Worm (Caenorhabditis elegans) whole organism, L2 larva: ENCODE data around the gene C25H3.16.

ENCODE experiments used
- C34F6.9 ChIP-seq: fragments of 150-350 bp; optimal IDR thresholded peaks from 2 replicates; lab custom pipeline; 2014; ENCODE audit warnings: missing biosample characterization, missing genetic modification characterization
- F13H6.1 ChIP-seq: sonication (generic microtip); optimal IDR thresholded peaks from 2 replicates; lab custom pipeline; 2016; ENCODE audit warnings: missing genetic modification characterization, missing compliant biosample characterization
- R02D3.7 ChIP-seq: fragments of 150-350 bp; optimal IDR thresholded peaks from 2 replicates; lab custom pipeline; 2014; ENCODE audit warnings: missing biosample characterization, missing genetic modification characterization
- Y55F3AM.14 ChIP-seq: fragments of 200-800 bp; sonication (Bioruptor generic); optimal IDR thresholded peaks from 2 replicates; lab custom pipeline; 2018; ENCODE audit warnings: mild to moderate bottlenecking, missing genetic modification characterization, missing compliant biosample characterization
- ZK546.5 ChIP-seq: sonication (generic microtip); optimal IDR thresholded peaks from 2 replicates; lab custom pipeline; 2017; ENCODE audit warnings: missing biosample characterization, missing genetic modification characterization
- alr-1 ChIP-seq: fragments of 150-350 bp; optimal IDR thresholded peaks from 2 replicates; lab custom pipeline; 2014; ENCODE audit warnings: missing biosample characterization, missing genetic modification characterization
- aly-2 ChIP-seq: fragments of 150-350 bp; optimal IDR thresholded peaks from 2 replicates; lab custom pipeline; 2014; ENCODE audit warnings: missing biosample characterization, missing genetic modification characterization
- ama-1 ChIP-seq: fragments of 150-350 bp; optimal IDR thresholded peaks from 2 replicates; lab custom pipeline; 2018; ENCODE audit warnings: inconsistent platforms
- blmp-1 ChIP-seq: sonication (generic microtip); optimal IDR thresholded peaks from 2 replicates; lab custom pipeline; 2017; ENCODE audit warnings: missing genetic modification characterization, mild to moderate bottlenecking, missing compliant biosample characterization, antibody characterized with exemption, moderate library complexity; ENCODE audit not compliant: insufficient read depth
- ceh-16 ChIP-seq: fragments of 150-350 bp; optimal IDR thresholded peaks from 2 replicates; lab custom pipeline; 2014; ENCODE audit warnings: missing biosample characterization, missing genetic modification characterization
- ceh-82 ChIP-seq: fragments of 150-350 bp; optimal IDR thresholded peaks from 2 replicates; lab custom pipeline; 2014; ENCODE audit warnings: missing biosample characterization, missing genetic modification characterization
- crh-2 ChIP-seq: sonication (generic microtip); optimal IDR thresholded peaks from 2 replicates; lab custom pipeline; 2017; ENCODE audit warnings: missing biosample characterization, missing genetic modification characterization
- dmd-4 ChIP-seq: sonication (generic microtip); optimal IDR thresholded peaks from 2 replicates; lab custom pipeline; 2017; ENCODE audit warnings: missing biosample characterization, missing genetic modification characterization
- egl-27 ChIP-seq: sonication (generic microtip); optimal IDR thresholded peaks from 3 replicates; lab custom pipeline; 2017; ENCODE audit warnings: missing biosample characterization, missing genetic modification reagents, missing genetic modification characterization
- elt-1 ChIP-seq: fragments of 150-350 bp; optimal IDR thresholded peaks from 2 replicates; lab custom pipeline; 2014; ENCODE audit warnings: missing biosample characterization, missing genetic modification characterization
- elt-3 ChIP-seq: sonication (generic microtip); optimal IDR thresholded peaks from 2 replicates; lab custom pipeline; 2017; ENCODE audit warnings: missing biosample characterization, missing genetic modification characterization
- fos-1 ChIP-seq: fragments of 150-350 bp; optimal IDR thresholded peaks from 2 replicates; lab custom pipeline; 2014; ENCODE audit warnings: missing biosample characterization, missing genetic modification characterization
- gmeb-1 ChIP-seq: fragments of 150-350 bp; optimal IDR thresholded peaks from 2 replicates; lab custom pipeline; 2014; ENCODE audit warnings: missing biosample characterization, missing genetic modification characterization
- lin-11 ChIP-seq: fragments of 150-350 bp; sonication (generic microtip); optimal IDR thresholded peaks from 2 replicates; lab custom pipeline; 2014; ENCODE audit warnings: missing biosample characterization, missing genetic modification characterization, inconsistent platforms, mixed read lengths
- lin-13 ChIP-seq: fragments of 150-350 bp; optimal IDR thresholded peaks from 2 replicates; lab custom pipeline; 2014; ENCODE audit warnings: missing biosample characterization, missing genetic modification reagents, missing genetic modification characterization
- lin-39 ChIP-seq: fragments of 150-350 bp; optimal IDR thresholded peaks from 2 replicates; lab custom pipeline; 2014; ENCODE audit warnings: missing biosample characterization, missing genetic modification reagents, missing genetic modification characterization
- lsy-2 ChIP-seq, 2 experiments: fragments of 150-350 bp in 1 of 2; sonication (generic microtip) in 1 of 2; optimal IDR thresholded peaks; 2 replicates each; lab custom pipeline; 2014 to 2017; ENCODE audit warnings: missing biosample characterization in 2 of 2, missing genetic modification characterization in 2 of 2
- mab-5 ChIP-seq: fragments of 150-350 bp; optimal IDR thresholded peaks from 2 replicates; lab custom pipeline; 2014; ENCODE audit warnings: missing biosample characterization, missing genetic modification characterization
- mbf-1 ChIP-seq: sonication (generic microtip); optimal IDR thresholded peaks from 2 replicates; lab custom pipeline; 2017; ENCODE audit warnings: missing biosample characterization, missing genetic modification characterization
- mdl-1 ChIP-seq, 2 experiments: fragments of 150-350 bp in 1 of 2; sonication (generic microtip) in 1 of 2; optimal IDR thresholded peaks; 2 replicates each; lab custom pipeline; 2017; ENCODE audit warnings: missing biosample characterization in 2 of 2, missing genetic modification characterization in 2 of 2
- nhr-10 ChIP-seq: sonication (generic microtip); optimal IDR thresholded peaks from 2 replicates; lab custom pipeline; 2017; ENCODE audit warnings: missing biosample characterization, missing genetic modification characterization
- nhr-11 ChIP-seq: fragments of 150-350 bp; optimal IDR thresholded peaks from 2 replicates; lab custom pipeline; 2014; ENCODE audit warnings: missing biosample characterization, missing genetic modification characterization
- nhr-12 ChIP-seq: fragments of 150-350 bp; optimal IDR thresholded peaks from 2 replicates; lab custom pipeline; 2014; ENCODE audit warnings: missing biosample characterization, missing genetic modification characterization
- nhr-129 ChIP-seq: fragments of 150-350 bp; optimal IDR thresholded peaks from 2 replicates; lab custom pipeline; 2014; ENCODE audit warnings: missing biosample characterization, missing genetic modification characterization
- nhr-21 ChIP-seq: fragments of 150-350 bp; optimal IDR thresholded peaks from 2 replicates; lab custom pipeline; 2014; ENCODE audit warnings: missing biosample characterization, missing genetic modification characterization
- nhr-23 ChIP-seq: fragments of 150-350 bp; optimal IDR thresholded peaks from 2 replicates; lab custom pipeline; 2014; ENCODE audit warnings: missing biosample characterization, missing genetic modification reagents, missing genetic modification characterization
- nhr-237 ChIP-seq: fragments of 150-350 bp; optimal IDR thresholded peaks from 2 replicates; lab custom pipeline; 2014; ENCODE audit warnings: missing biosample characterization, missing genetic modification characterization
- nhr-25 ChIP-seq: fragments of 150-350 bp; sonication (generic microtip); optimal IDR thresholded peaks from 3 replicates; lab custom pipeline; 2014; ENCODE audit warnings: missing biosample characterization, missing genetic modification characterization
- nhr-6 ChIP-seq: fragments of 150-350 bp; optimal IDR thresholded peaks from 2 replicates; lab custom pipeline; 2014; ENCODE audit warnings: missing biosample characterization, missing genetic modification characterization
- nhr-77 ChIP-seq: fragments of 150-350 bp; optimal IDR thresholded peaks from 2 replicates; lab custom pipeline; 2014; ENCODE audit warnings: missing biosample characterization, missing genetic modification characterization
- peb-1 ChIP-seq: fragments of 150-350 bp; optimal IDR thresholded peaks from 2 replicates; lab custom pipeline; 2014; ENCODE audit warnings: missing biosample characterization, missing genetic modification characterization
- sem-4 ChIP-seq: fragments of 150-350 bp; optimal IDR thresholded peaks from 2 replicates; lab custom pipeline; 2014; ENCODE audit warnings: missing biosample characterization, missing genetic modification reagents, missing genetic modification characterization
- skn-1 ChIP-seq: sonication (generic microtip); optimal IDR thresholded peaks from 2 replicates; lab custom pipeline; 2017; ENCODE audit warnings: missing biosample characterization, missing genetic modification characterization
- sma-3 ChIP-seq: sonication (generic microtip); optimal IDR thresholded peaks from 2 replicates; lab custom pipeline; 2016; ENCODE audit warnings: missing genetic modification reagents, missing genetic modification characterization, missing compliant biosample characterization
- sma-9 ChIP-seq, 2 experiments: fragments of 150-350 bp in 1 of 2; sonication (generic microtip) in 1 of 2; optimal IDR thresholded peaks; 2 replicates each; lab custom pipeline; 2014 to 2016; ENCODE audit warnings: missing genetic modification characterization in 2 of 2, mild to moderate bottlenecking in 1 of 2, missing biosample characterization in 1 of 2, missing compliant biosample characterization in 1 of 2, missing genetic modification reagents in 1 of 2, moderate library complexity in 1 of 2
- snpc-4 ChIP-seq: fragments of 150-350 bp; optimal IDR thresholded peaks from 2 replicates; lab custom pipeline; 2014; ENCODE audit warnings: missing biosample characterization, missing genetic modification characterization
- unc-39 ChIP-seq: fragments of 150-350 bp; optimal IDR thresholded peaks from 2 replicates; lab custom pipeline; 2014; ENCODE audit warnings: missing biosample characterization, missing genetic modification characterization
- unc-55 ChIP-seq: fragments of 150-350 bp; sonication (generic microtip); optimal IDR thresholded peaks from 3 replicates; lab custom pipeline; 2014; ENCODE audit warnings: missing biosample characterization, missing genetic modification reagents, missing genetic modification characterization
- unc-62 ChIP-seq: fragments of 150-350 bp; optimal IDR thresholded peaks from 2 replicates; lab custom pipeline; 2014; ENCODE audit warnings: missing biosample characterization, missing genetic modification reagents, missing genetic modification characterization
- zag-1 ChIP-seq: fragments of 150-350 bp; optimal IDR thresholded peaks from 2 replicates; lab custom pipeline; 2014; ENCODE audit warnings: missing biosample characterization, missing genetic modification characterization
- ztf-1 ChIP-seq: fragments of 200-800 bp; sonication (Bioruptor generic); conservative IDR thresholded peaks from 2 replicates; pipeline ENCODE4 v1.3.6; 2022; ENCODE audit warnings: missing genetic modification characterization, missing compliant biosample characterization
- ztf-11 ChIP-seq: sonication (generic microtip); optimal IDR thresholded peaks from 2 replicates; lab custom pipeline; 2017; ENCODE audit warnings: missing biosample characterization, missing genetic modification characterization
- ztf-4 ChIP-seq: fragments of 150-350 bp; optimal IDR thresholded peaks from 2 replicates; lab custom pipeline; 2014; ENCODE audit warnings: missing biosample characterization, missing genetic modification characterization

C25H3.16 gene

DNA sequence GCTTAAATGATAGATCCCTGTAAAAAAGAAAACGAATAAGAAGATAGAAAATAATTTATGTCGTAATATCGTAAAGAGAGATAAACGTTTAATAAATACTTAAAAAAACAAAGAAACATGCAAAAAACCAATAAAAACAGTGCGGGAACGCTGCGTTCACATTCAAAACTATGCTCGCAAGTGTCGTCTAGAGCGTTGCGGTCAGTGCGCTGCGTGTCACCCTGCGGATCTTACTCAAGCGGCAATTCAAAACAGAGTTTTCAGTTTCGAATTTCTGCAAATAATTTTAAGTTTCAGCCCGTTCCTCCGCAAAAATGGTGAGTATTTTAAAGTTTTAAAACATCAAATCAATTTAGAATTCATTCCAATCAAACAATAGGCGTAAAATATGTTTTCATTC lies 48.7 kb downstream of the C25H3.16 start, which contains the start of the genes tiar-1 and lelo-4:
Gene tiar-1, minus strand, starts transcription at position 17 of the 400 bp plus-strand sequence.
Gene lelo-4, plus strand, starts transcription at position 118 of the 400 bp plus-strand sequence.
- peak; percentile 89 for TF ChIP-seq unc-55 (GFP tag; lab: Kevin White, UChicago)
- TF ChIP-seq F13H6.1 (tag; lab: Kevin White, UChicago) = peak; percentile 38
- TF ChIP-seq mab-5 (tag; lab: Kevin White, UChicago) = no peak
- TF ChIP-seq C34F6.9 (tag; lab: Kevin White, UChicago) = peak; percentile 84
- no peak for TF ChIP-seq ztf-1 (GFP tag; lab: Robert Waterston, UW)
- TF ChIP-seq elt-3 (tag; lab: Kevin White, UChicago) = no peak
- TF ChIP-seq sma-3 (GFP tag; lab: Kevin White, UChicago) = peak; percentile 53
- no peak for TF ChIP-seq mdl-1 (tag; optimal IDR thresholded peaks at IDR 0.05; lab: Kevin White, UChicago)
- no peak for TF ChIP-seq nhr-6 (tag; lab: Kevin White, UChicago)
- TF ChIP-seq ZK546.5 = peak; percentile 86
- TF ChIP-seq blmp-1 = no peak
- peak; percentile 57 for TF ChIP-seq ztf-4 (tag; lab: Kevin White, UChicago)
- no peak for TF ChIP-seq aly-2 (tag; lab: Kevin White, UChicago)
- peak; percentile 52 for TF ChIP-seq lin-13 (GFP tag; lab: Kevin White, UChicago)
- no peak for TF ChIP-seq nhr-11
- TF ChIP-seq nhr-23 (tag; lab: Kevin White, UChicago) = no peak
- TF ChIP-seq skn-1 (tag; lab: Kevin White, UChicago) = no peak
- peak; percentile 84 for TF ChIP-seq gmeb-1
- TF ChIP-seq nhr-25 (tag; lab: Kevin White, UChicago) = peak; percentile 63
- no peak for TF ChIP-seq unc-39
- TF ChIP-seq ztf-11 (tag; lab: Kevin White, UChicago) = no peak
- no peak for TF ChIP-seq elt-1 (tag; lab: Kevin White, UChicago)
- TF ChIP-seq R02D3.7 (tag; lab: Kevin White, UChicago) = no peak
- TF ChIP-seq unc-62 = no peak
- TF ChIP-seq egl-27 (tag; lab: Kevin White, UChicago) = no peak
- TF ChIP-seq lin-39 = no peak
- no peak for TF ChIP-seq peb-1 (tag; lab: Kevin White, UChicago)
- no peak for TF ChIP-seq dmd-4
- peak; percentile 76 for TF ChIP-seq lin-11 (tag; lab: Kevin White, UChicago)
- TF ChIP-seq nhr-237 = no peak
- no peak for TF ChIP-seq nhr-10 (tag; lab: Kevin White, UChicago)
- no peak for TF ChIP-seq nhr-12 (tag; lab: Kevin White, UChicago)
- TF ChIP-seq Y55F3AM.14 (GFP tag; lab: Kevin White, UChicago) = no peak
- no peak for TF ChIP-seq alr-1 (tag; lab: Kevin White, UChicago)
- TF ChIP-seq ceh-82 (tag; lab: Kevin White, UChicago) = no peak
- peak; percentile 7 to 84 for TF ChIP-seq lsy-2 (tag; optimal IDR thresholded peaks at IDR 0.05; lab: Kevin White, UChicago)
- TF ChIP-seq nhr-21 (tag; lab: Kevin White, UChicago) = peak; percentile 8
- peak; percentile 52 for TF ChIP-seq sma-9 (GFP tag; optimal IDR thresholded peaks at IDR 0.05; lab: Kevin White, UChicago)
- TF ChIP-seq sma-9 (tag; optimal IDR thresholded peaks at IDR 0.05; lab: Kevin White, UChicago) = no peak
- peak; percentile 76 for TF ChIP-seq nhr-129 (tag; lab: Kevin White, UChicago)
- TF ChIP-seq crh-2 = peak; percentile 86
- TF ChIP-seq fos-1 (tag; lab: Kevin White, UChicago) = peak; percentile 24
- no peak for TF ChIP-seq zag-1 (tag; lab: Kevin White, UChicago)
- no peak for TF ChIP-seq nhr-77 (tag; lab: Kevin White, UChicago)
- peak; percentile 72 for TF ChIP-seq snpc-4 (tag; lab: Kevin White, UChicago)
- TF ChIP-seq ama-1 (lab: Kevin White, UChicago) = peak; percentile 34
- TF ChIP-seq mbf-1 = no peak
- TF ChIP-seq sem-4 (tag; lab: Kevin White, UChicago) = peak; percentile 69
- no peak for TF ChIP-seq ceh-16 (tag; lab: Kevin White, UChicago)
- TF ChIP-seq, all 48 proteins: peak for 19
